Worm (Caenorhabditis elegans): ENCODE data around the gene B0228.8.
A peak's percentile ranks its signal among the peaks of the same experiment; 100 is the strongest.

The B0228.8 gene

DNA sequence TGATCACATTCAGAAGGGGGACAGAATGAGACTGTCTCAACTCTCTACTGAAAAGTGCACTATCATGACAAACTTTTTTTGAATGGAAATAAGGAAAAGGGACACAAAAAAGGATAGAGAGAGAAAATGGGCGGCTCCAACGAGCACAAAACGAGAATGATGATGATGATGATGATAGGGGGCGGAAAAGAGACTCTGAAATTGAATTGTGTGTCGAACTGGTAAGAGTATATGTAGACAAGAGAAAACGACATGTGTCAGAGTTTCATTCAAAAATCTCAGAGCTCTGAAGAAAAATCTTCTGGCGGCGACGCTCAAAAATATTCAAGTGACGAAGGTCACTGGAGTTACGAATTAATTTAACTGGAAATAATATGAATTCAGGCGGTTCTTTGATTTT lies 34.0 kb upstream of the B0228.8 start:
- TF ChIP-seq fkh-10 (GFP tag; optimal IDR thresholded peaks at IDR 0.05) (peak; percentile 43), ztf-11 (tag; optimal IDR thresholded peaks at IDR 0.05) (no peak)

DNA sequence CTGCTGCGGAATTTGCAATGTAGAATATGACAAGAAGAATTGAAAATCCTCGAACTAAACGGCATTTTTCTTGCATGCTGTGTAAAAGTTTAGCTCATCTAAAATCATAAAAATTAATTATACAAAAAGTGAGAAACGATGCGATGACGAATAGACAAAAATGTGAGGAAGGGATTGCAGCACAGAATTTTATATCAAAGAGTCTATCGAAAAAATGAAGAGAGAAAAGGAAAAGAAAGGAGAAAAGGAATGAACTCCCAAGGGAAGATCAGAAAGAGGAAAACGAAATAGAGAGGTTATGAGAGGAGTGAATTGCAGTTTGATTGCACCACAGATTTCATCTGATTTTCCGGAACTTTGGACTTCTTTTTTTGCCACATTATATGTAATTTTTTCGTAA lies 32.9 kb upstream of the B0228.8 start, which contains the start of gene glr-4:
glr-4 (minus strand) TSS at position 101 of the 400 bp plus-strand sequence.
- TF ChIP-seq hmg-11 (tag; optimal IDR thresholded peaks at IDR 0.05) = no peak
- TF ChIP-seq elt-2 (tag; optimal IDR thresholded peaks at IDR 0.05) = no peak
- TF ChIP-seq elt-1 (tag; optimal IDR thresholded peaks at IDR 0.05) = peak; percentile 32
- no peak for TF ChIP-seq lsy-12 (tag; optimal IDR thresholded peaks at IDR 0.05)
- TF ChIP-seq ceh-82 (tag; optimal IDR thresholded peaks at IDR 0.05) = no peak

DNA sequence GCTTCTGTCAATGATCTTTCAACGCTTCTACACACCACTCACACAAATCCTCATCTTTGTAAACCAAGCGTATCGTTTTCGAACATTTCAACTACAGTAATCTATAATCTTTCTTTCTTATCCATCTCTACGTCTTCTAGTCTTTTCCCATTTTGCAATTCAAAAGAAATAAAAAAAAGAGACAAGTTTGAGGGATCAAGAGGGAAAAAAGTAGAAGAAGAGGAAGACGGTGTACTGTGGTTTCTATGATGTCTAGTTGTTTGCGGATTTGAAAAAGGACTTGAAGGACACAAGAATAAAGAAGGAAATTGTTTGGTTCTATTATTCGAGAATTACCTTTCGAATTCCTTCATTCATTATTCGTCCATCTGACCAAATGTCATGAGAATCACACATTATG lies 31.2 kb upstream of the B0228.8 start:
- peak; percentile 25 for TF ChIP-seq nhr-25 (tag; optimal IDR thresholded peaks at IDR 0.05)
- no peak for TF ChIP-seq ceh-9 (tag; optimal IDR thresholded peaks at IDR 0.05)

DNA sequence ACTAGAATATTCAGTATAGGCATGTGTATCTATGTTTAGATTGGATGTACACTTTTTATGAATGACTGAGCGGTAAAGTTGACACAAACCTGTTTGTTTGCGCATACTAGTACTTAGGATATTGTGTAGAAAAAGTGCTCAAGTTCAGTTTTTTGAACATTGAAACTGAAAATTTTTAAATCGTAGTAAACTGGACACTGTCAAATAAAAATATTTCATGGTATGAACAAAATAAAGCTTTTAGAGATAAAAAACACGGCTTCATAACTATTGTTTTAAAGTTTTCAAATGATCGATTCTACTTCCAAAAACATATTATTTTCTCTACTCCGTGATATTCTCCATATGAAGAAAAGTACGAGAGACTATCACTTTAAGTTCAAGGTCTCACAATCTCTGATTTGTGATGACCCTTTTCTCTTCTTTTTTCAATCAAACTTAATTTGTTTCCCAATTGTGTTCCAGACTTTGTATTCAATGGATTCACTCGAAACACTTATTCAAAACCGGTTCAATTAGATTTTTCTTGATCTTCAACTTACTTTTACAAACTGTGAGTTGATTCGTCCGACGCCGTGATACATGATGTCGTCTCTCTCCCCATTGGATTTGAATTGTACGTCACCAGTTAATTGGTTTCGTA lies 30.2 kb upstream of the B0228.8 start:
- no peak for TF ChIP-seq elt-1 (tag; optimal IDR thresholded peaks at IDR 0.05)
- TF ChIP-seq nhr-23 (tag; optimal IDR thresholded peaks at IDR 0.05) = peak; percentile 67
- no peak for TF ChIP-seq aly-2 (tag; optimal IDR thresholded peaks at IDR 0.05)
- peak; percentile 18 for TF ChIP-seq R02D3.7 (tag; optimal IDR thresholded peaks at IDR 0.05)
- peak; percentile 20 for TF ChIP-seq ceh-28 (tag; optimal IDR thresholded peaks at IDR 0.05)
- TF ChIP-seq ceh-16 (tag; optimal IDR thresholded peaks at IDR 0.05) = no peak
- TF ChIP-seq ceh-9 (tag; optimal IDR thresholded peaks at IDR 0.05) = no peak
- peak; percentile 6 for TF ChIP-seq ceh-82 (tag; optimal IDR thresholded peaks at IDR 0.05)
- no peak for TF ChIP-seq jun-1 (tag; optimal IDR thresholded peaks at IDR 0.05)
- peak; percentile 41 for TF ChIP-seq pha-4 (tag; optimal IDR thresholded peaks at IDR 0.05)
- no peak for TF ChIP-seq nhr-237 (tag; optimal IDR thresholded peaks at IDR 0.05)
- TF ChIP-seq snpc-4 (tag; optimal IDR thresholded peaks at IDR 0.05) = no peak
- TF ChIP-seq mml-1 (tag; optimal IDR thresholded peaks at IDR 0.05) = no peak
- TF ChIP-seq nhr-43 (tag; optimal IDR thresholded peaks at IDR 0.05; ENCODE audit: poor library complexity, severe bottlenecking) = peak; percentile 10
- no peak for TF ChIP-seq egl-27 (tag; optimal IDR thresholded peaks at IDR 0.05)

DNA sequence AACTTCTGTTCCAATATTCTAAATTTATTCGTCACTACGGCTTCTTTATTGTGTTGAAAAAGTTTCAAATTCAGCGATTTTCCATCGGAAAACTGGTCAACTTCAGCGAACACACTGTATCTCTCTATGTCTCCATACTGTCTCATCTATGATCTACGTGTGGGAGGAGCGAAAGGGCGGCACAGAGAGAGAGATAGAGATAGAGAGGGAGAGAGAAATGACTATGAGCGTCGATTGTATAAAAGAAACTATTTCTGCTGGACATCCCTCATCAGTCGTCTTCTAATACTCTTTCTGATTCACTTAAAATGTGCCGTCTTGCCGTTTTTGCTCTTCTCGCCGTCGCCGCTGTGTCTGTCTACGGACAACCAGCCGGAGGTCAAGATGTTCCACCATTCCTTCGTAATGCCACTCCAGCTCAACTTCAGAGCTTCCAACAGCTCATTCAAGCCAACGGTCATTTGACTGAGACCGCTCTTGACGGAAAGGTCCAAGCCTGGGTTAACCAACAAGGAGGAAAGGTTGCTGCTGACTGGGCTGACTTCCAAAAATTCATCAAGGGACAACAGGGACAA lies 29.1 kb upstream of the B0228.8 start, which contains the start of gene srlf-1:
srlf-1 (plus strand) TSS at position 268 of the 575 bp plus-strand sequence.
- peak; percentile 60 for TF ChIP-seq nhr-23 (tag; optimal IDR thresholded peaks at IDR 0.05)
- TF ChIP-seq zag-1 (tag; optimal IDR thresholded peaks at IDR 0.05) = no peak
- peak; percentile 74 for TF ChIP-seq nhr-25 (tag; optimal IDR thresholded peaks at IDR 0.05)
- no peak for TF ChIP-seq unc-39 (tag; optimal IDR thresholded peaks at IDR 0.05)
- no peak for TF ChIP-seq nhr-77 (tag; optimal IDR thresholded peaks at IDR 0.05)
- TF ChIP-seq ama-1 (optimal IDR thresholded peaks at IDR 0.05) = peak; percentile 79
- peak in 1 of 3 experiments; percentile 50 for TF ChIP-seq elt-3 (tag; optimal IDR thresholded peaks at IDR 0.05)

DNA sequence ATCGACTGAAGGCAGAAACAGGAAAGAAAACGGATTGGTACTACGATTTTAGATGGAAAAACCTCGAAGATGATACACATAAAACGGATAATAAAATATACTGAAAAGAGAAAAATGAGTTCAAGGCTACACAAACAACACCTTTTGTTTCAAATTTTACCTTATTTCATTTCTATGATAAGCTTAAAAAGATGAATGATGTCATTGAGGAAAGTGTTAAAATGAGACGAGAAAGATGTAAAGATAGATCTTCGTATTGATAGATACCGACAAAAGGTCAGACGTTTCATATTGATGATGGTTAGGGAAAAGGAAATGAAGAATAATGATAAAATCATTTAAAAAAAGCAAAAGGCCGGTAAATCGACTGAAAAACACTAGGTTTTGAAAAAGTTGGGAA lies 28.3 kb upstream of the B0228.8 start:
- TF ChIP-seq nhr-25 (tag; optimal IDR thresholded peaks at IDR 0.05) (peak; percentile 60), nhr-77 (tag; optimal IDR thresholded peaks at IDR 0.05) (no peak), jun-1 (tag; optimal IDR thresholded peaks at IDR 0.05) (no peak), ztf-11 (tag; optimal IDR thresholded peaks at IDR 0.05) (no peak), ama-1 (optimal IDR thresholded peaks at IDR 0.05) (no peak), fkh-2 (tag; optimal IDR thresholded peaks at IDR 0.05) (no peak), elt-1 (tag; optimal IDR thresholded peaks at IDR 0.05) (peak; percentile 59), snpc-4 (tag; optimal IDR thresholded peaks at IDR 0.05) (no peak), fkh-10 (GFP tag; optimal IDR thresholded peaks at IDR 0.05) (no peak), ceh-28 (tag; optimal IDR thresholded peaks at IDR 0.05) (peak; percentile 17), nhr-23 (tag; optimal IDR thresholded peaks at IDR 0.05) (peak; percentile 58), nhr-43 (tag; optimal IDR thresholded peaks at IDR 0.05; ENCODE audit: poor library complexity, severe bottlenecking) (no peak), lin-39 (tag; optimal IDR thresholded peaks at IDR 0.05) (no peak), ZK546.5 (tag; optimal IDR thresholded peaks at IDR 0.05) (no peak), R02D3.7 (tag; optimal IDR thresholded peaks at IDR 0.05) (no peak), elt-3 (tag; optimal IDR thresholded peaks at IDR 0.05) (no peak), unc-62 (GFP tag; optimal IDR thresholded peaks at IDR 0.05) (no peak), aly-2 (tag; optimal IDR thresholded peaks at IDR 0.05) (no peak), fos-1 (tag; optimal IDR thresholded peaks at IDR 0.05) (no peak), zag-1 (tag; optimal IDR thresholded peaks at IDR 0.05) (no peak), egl-27 (tag; optimal IDR thresholded peaks at IDR 0.05) (no peak), nhr-76 (tag; optimal IDR thresholded peaks at IDR 0.05) (no peak)
